Worm (Caenorhabditis elegans) whole organism, L4 larva: ENCODE results near the gene apl-1.

Experiments used
- F44E2.7 ChIP-seq: fragments of 200-800 bp; sonication (Bioruptor generic); IDR thresholded peaks from 2 replicates; pipeline ENCODE4 v2.1.2; 2022; ENCODE audit warnings: missing genetic modification characterization, missing compliant biosample characterization
- F49E8.2 ChIP-seq: sonication (generic microtip); optimal IDR thresholded peaks from 2 replicates; lab custom pipeline; 2016; ENCODE audit warnings: missing compliant biosample characterization, mild to moderate bottlenecking, missing genetic modification characterization, borderline replicate concordance
- T26A8.4 ChIP-seq: fragments of 200-800 bp; sonication (Bioruptor generic); IDR thresholded peaks from 2 replicates; pipeline ENCODE4 v1.3.6; 2022; ENCODE audit warnings: missing genetic modification characterization, missing compliant biosample characterization
- Y75B8A.6 ChIP-seq: fragments of 200-800 bp; sonication (Bioruptor generic); IDR thresholded peaks from 2 replicates; pipeline ENCODE4 v1.3.6; 2022; ENCODE audit warnings: missing genetic modification reagents, missing genetic modification characterization, missing compliant biosample characterization
- ZK546.5 ChIP-seq, 2 experiments: sonication (generic microtip); optimal IDR thresholded peaks; 2 replicates each; lab custom pipeline; 2017; ENCODE audit warnings: missing biosample characterization in 2 of 2, missing genetic modification characterization in 2 of 2
- aha-1 ChIP-seq: fragments of 150-350 bp; peaks from one replicate; lab custom pipeline; 2014; ENCODE audit warnings: missing biosample characterization, missing genetic modification characterization
- aly-2 ChIP-seq: sonication (generic microtip); optimal IDR thresholded peaks from 2 replicates; lab custom pipeline; 2018; ENCODE audit warnings: missing biosample characterization, missing genetic modification characterization
- arid-1 ChIP-seq: fragments of 200-800 bp; sonication (Bioruptor generic); conservative IDR thresholded peaks from 2 replicates; pipeline ENCODE4 v1.3.6; 2022; ENCODE audit warnings: missing genetic modification reagents, missing genetic modification characterization, missing compliant biosample characterization
- ceh-62 ChIP-seq: sonication (generic microtip); optimal IDR thresholded peaks from 2 replicates; lab custom pipeline; 2017; ENCODE audit warnings: missing biosample characterization, missing genetic modification characterization
- cey-2 ChIP-seq: sonication (generic microtip); optimal IDR thresholded peaks from 3 replicates; lab custom pipeline; 2017; ENCODE audit warnings: missing genetic modification characterization, mild to moderate bottlenecking, missing compliant biosample characterization, antibody characterized with exemption, borderline replicate concordance; ENCODE audit not compliant: insufficient read depth
- ctbp-1 ChIP-seq: fragments of 200-800 bp; sonication (Bioruptor generic); IDR thresholded peaks from 2 replicates; pipeline ENCODE4 v1.3.6; 2022; ENCODE audit warnings: missing genetic modification reagents, missing genetic modification characterization, missing compliant biosample characterization
- daf-12 ChIP-seq: fragments of 150-350 bp; optimal IDR thresholded peaks from 2 replicates; lab custom pipeline; 2014; ENCODE audit warnings: missing biosample characterization, missing genetic modification reagents, missing genetic modification characterization
- daf-8 ChIP-seq: fragments of 200-800 bp; sonication (Bioruptor generic); IDR thresholded peaks from 2 replicates; pipeline ENCODE4 v1.3.6; 2022; ENCODE audit warnings: missing genetic modification characterization, missing compliant biosample characterization
- dmd-6 ChIP-seq: fragments of 200-800 bp; sonication (Bioruptor generic); IDR thresholded peaks from 2 replicates; pipeline ENCODE4 v1.3.6; 2022; ENCODE audit warnings: missing genetic modification reagents, missing genetic modification characterization, missing compliant biosample characterization
- dmd-8 ChIP-seq: fragments of 200-800 bp; sonication (Bioruptor generic); IDR thresholded peaks from 2 replicates; pipeline ENCODE4 v1.3.6; 2022; ENCODE audit warnings: missing genetic modification characterization, missing compliant biosample characterization
- dve-1 ChIP-seq: sonication (generic microtip); optimal IDR thresholded peaks from 2 replicates; lab custom pipeline; 2017; ENCODE audit warnings: antibody characterized with exemption, mild to moderate bottlenecking, missing genetic modification characterization, missing compliant biosample characterization; ENCODE audit not compliant: insufficient read depth
- fkh-10 ChIP-seq: fragments of 150-350 bp; optimal IDR thresholded peaks from 2 replicates; lab custom pipeline; 2014; ENCODE audit warnings: missing biosample characterization, missing genetic modification reagents, missing genetic modification characterization
- fos-1 ChIP-seq: fragments of 150-350 bp; optimal IDR thresholded peaks from 2 replicates; lab custom pipeline; 2014; ENCODE audit warnings: missing biosample characterization, missing genetic modification characterization
- gei-8 ChIP-seq: fragments of 200-800 bp; sonication (Bioruptor generic); optimal IDR thresholded peaks from 2 replicates; lab custom pipeline; 2018; ENCODE audit warnings: mild to moderate bottlenecking, missing genetic modification characterization, missing compliant biosample characterization
- hif-1 ChIP-seq, 2 experiments: sonication (generic microtip); optimal IDR thresholded peaks; 2 replicates each; lab custom pipeline; 2016 to 2017; ENCODE audit warnings: missing compliant biosample characterization in 2 of 2, missing genetic modification characterization in 2 of 2, missing genetic modification reagents in 2 of 2, missing genotype in 2 of 2, mild to moderate bottlenecking in 1 of 2
- hlh-11 ChIP-seq: fragments of 200-800 bp; sonication (Bioruptor generic); optimal IDR thresholded peaks from 2 replicates; lab custom pipeline; 2018; ENCODE audit warnings: mild to moderate bottlenecking, missing genetic modification characterization, missing compliant biosample characterization
- lim-7 ChIP-seq: fragments of 200-800 bp; sonication (Bioruptor generic); IDR thresholded peaks from 2 replicates; pipeline ENCODE4 v1.3.6; 2022; ENCODE audit warnings: missing genetic modification characterization, missing compliant biosample characterization
- lin-13 ChIP-seq: fragments of 150-350 bp; optimal IDR thresholded peaks from 2 replicates; lab custom pipeline; 2014; ENCODE audit warnings: missing biosample characterization, missing genetic modification reagents, missing genetic modification characterization
- lsy-2 ChIP-seq, 2 experiments: fragments of 150-350 bp in 1 of 2; sonication (generic microtip) in 1 of 2; optimal IDR thresholded peaks; 2 replicates each; lab custom pipeline; 2014 to 2017; ENCODE audit warnings: missing biosample characterization in 2 of 2, missing genetic modification characterization in 2 of 2
- madf-9 ChIP-seq: fragments of 200-800 bp; sonication (Bioruptor generic); conservative IDR thresholded peaks from 2 replicates; pipeline ENCODE4 v1.3.6; 2022; ENCODE audit warnings: missing genetic modification reagents, missing genetic modification characterization, missing compliant biosample characterization
- mdt-29 ChIP-seq: fragments of 200-800 bp; sonication (Bioruptor generic); IDR thresholded peaks from 2 replicates; pipeline ENCODE4 v1.3.6; 2022; ENCODE audit warnings: missing genetic modification reagents, missing genetic modification characterization, missing compliant biosample characterization
- nhr-102 ChIP-seq: sonication (generic microtip); optimal IDR thresholded peaks from 2 replicates; lab custom pipeline; 2016; ENCODE audit warnings: mild to moderate bottlenecking, missing genetic modification characterization, moderate library complexity, missing compliant biosample characterization
- nhr-111 ChIP-seq: fragments of 200-800 bp; sonication (Bioruptor generic); optimal IDR thresholded peaks from 2 replicates; lab custom pipeline; 2018; ENCODE audit warnings: mild to moderate bottlenecking, missing genetic modification characterization, missing compliant biosample characterization
- nhr-41 ChIP-seq: fragments of 200-800 bp; sonication (Bioruptor generic); IDR thresholded peaks from 2 replicates; pipeline ENCODE4 v1.3.6; 2022; ENCODE audit warnings: missing genetic modification reagents, missing genetic modification characterization, missing compliant biosample characterization
- nhr-6 ChIP-seq: fragments of 150-350 bp; optimal IDR thresholded peaks from 2 replicates; lab custom pipeline; 2014; ENCODE audit warnings: missing biosample characterization, missing genetic modification characterization
- nhr-76 ChIP-seq: fragments of 150-350 bp; optimal IDR thresholded peaks from 2 replicates; lab custom pipeline; 2014; ENCODE audit warnings: missing biosample characterization, missing genetic modification characterization
- pha-4 ChIP-seq, 2 experiments: fragments of 150-350 bp in 1 of 2; fragments of 200-800 bp in 1 of 2; sonication (Bioruptor generic) in 1 of 2; IDR thresholded peaks in 1 of 2; optimal IDR thresholded peaks in 1 of 2; 2 replicates each; pipeline versions ENCODE4 v1.3.6 to Lab custom; 2014 to 2022; ENCODE audit warnings: missing genetic modification characterization in 2 of 2, missing genetic modification reagents in 2 of 2, missing biosample characterization in 1 of 2, missing compliant biosample characterization in 1 of 2
- php-3 ChIP-seq: fragments of 200-800 bp; sonication (Bioruptor generic); IDR thresholded peaks from 2 replicates; pipeline ENCODE4 v1.3.6; 2022; ENCODE audit warnings: missing genetic modification reagents, missing genetic modification characterization, missing compliant biosample characterization
- sdz-12 ChIP-seq: fragments of 200-800 bp; sonication (Bioruptor generic); optimal IDR thresholded peaks from 2 replicates; lab custom pipeline; 2018; ENCODE audit warnings: mild to moderate bottlenecking, missing genetic modification characterization, missing compliant biosample characterization
- tag-97 ChIP-seq: fragments of 200-800 bp; sonication (Bioruptor generic); IDR thresholded peaks from 2 replicates; pipeline ENCODE4 v1.3.6; 2022; ENCODE audit warnings: missing genetic modification characterization, missing compliant biosample characterization
- tra-1 ChIP-seq: fragments of 200-800 bp; sonication (Bioruptor generic); IDR thresholded peaks from 2 replicates; pipeline ENCODE4 v1.3.6; 2022; ENCODE audit warnings: missing genetic modification reagents, missing genetic modification characterization, missing compliant biosample characterization
- unc-62 ChIP-seq, 3 experiments: fragments of 150-350 bp in 1 of 3; sonication (generic microtip); optimal IDR thresholded peaks in 2 of 3; peaks in 1 of 3; 1 replicate in 1 of 3; 2 replicates in 2 of 3; lab custom pipeline; 2014 to 2017; ENCODE audit warnings: missing biosample characterization in 3 of 3, missing genetic modification characterization in 3 of 3, missing genetic modification reagents in 3 of 3, missing genotype in 1 of 3
- zfp-3 ChIP-seq: fragments of 200-800 bp; sonication (Bioruptor generic); conservative IDR thresholded peaks from 2 replicates; pipeline ENCODE4 v1.3.6; 2022; ENCODE audit warnings: missing genetic modification reagents, missing genetic modification characterization, missing compliant biosample characterization
- zip-11 ChIP-seq: fragments of 200-800 bp; sonication (Bioruptor generic); IDR thresholded peaks from 2 replicates; pipeline ENCODE4 v1.3.6; 2022; ENCODE audit warnings: missing genetic modification characterization, missing compliant biosample characterization
- ztf-11 ChIP-seq: fragments of 150-350 bp; optimal IDR thresholded peaks from 2 replicates; lab custom pipeline; 2014; ENCODE audit warnings: missing biosample characterization, missing genetic modification characterization

apl-1 gene

ce11 chrX:5100738-5101379 lies 15.8 kb downstream of the apl-1 start, which contains the start of gene vit-2 (continued):
- TF ChIP-seq ztf-11 (tag; lab: Kevin White, UChicago) (no peak), nhr-102 (tag; lab: Kevin White, UChicago) (no peak), gei-8 (no peak), lim-7 (GFP tag; lab: Robert Waterston, UW) (no peak), hif-1 (tag; optimal IDR thresholded peaks at IDR 0.05; lab: Kevin White, UChicago) (no peak)

- peak; percentile 66 for TF ChIP-seq aha-1 (tag; lab: Kevin White, UChicago)
- no peak for TF ChIP-seq fkh-10
Measured at ce11 chrX:5098935-5099334, 17.7 kb downstream of the apl-1 start.

- TF ChIP-seq unc-62 (GFP tag; optimal IDR thresholded peaks at IDR 0.05 in 1 of 2; lab: Kevin White, UChicago), result peak in 1 of 2 experiments; percentile 37
- no peak for TF ChIP-seq unc-62 (tag; optimal IDR thresholded peaks at IDR 0.05; lab: Kevin White, UChicago)
- no peak for TF ChIP-seq php-3 (GFP tag; lab: Robert Waterston, UW)
- no peak for TF ChIP-seq dmd-8 (GFP tag; lab: Robert Waterston, UW)
- TF ChIP-seq, all 104 proteins: peak for 1
Measured at ce11 chrX:5096967-5097366, 19.7 kb downstream of the apl-1 start, which contains the start of gene acn-1. acn-1 (minus strand) TSS chrX:5097067.

ce11 chrX:5093997-5094396 lies 22.7 kb downstream of the apl-1 start:
- no peak for TF ChIP-seq tag-97 (GFP tag; lab: Robert Waterston, UW)
- no peak for TF ChIP-seq unc-62 (GFP tag; optimal IDR thresholded peaks at IDR 0.05 in 1 of 2; lab: Kevin White, UChicago)
- no peak for TF ChIP-seq unc-62 (tag; optimal IDR thresholded peaks at IDR 0.05; lab: Kevin White, UChicago)
- no peak for TF ChIP-seq nhr-41
- no peak for TF ChIP-seq daf-8 (GFP tag; lab: Robert Waterston, UW)
- TF ChIP-seq daf-12 (tag; lab: Kevin White, UChicago), result no peak
- peak; percentile 50 for TF ChIP-seq dmd-6 (GFP tag; lab: Robert Waterston, UW)
- TF ChIP-seq cey-2 (tag; lab: Kevin White, UChicago), result no peak
- no peak for TF ChIP-seq F49E8.2 (tag; lab: Kevin White, UChicago)

DNA sequence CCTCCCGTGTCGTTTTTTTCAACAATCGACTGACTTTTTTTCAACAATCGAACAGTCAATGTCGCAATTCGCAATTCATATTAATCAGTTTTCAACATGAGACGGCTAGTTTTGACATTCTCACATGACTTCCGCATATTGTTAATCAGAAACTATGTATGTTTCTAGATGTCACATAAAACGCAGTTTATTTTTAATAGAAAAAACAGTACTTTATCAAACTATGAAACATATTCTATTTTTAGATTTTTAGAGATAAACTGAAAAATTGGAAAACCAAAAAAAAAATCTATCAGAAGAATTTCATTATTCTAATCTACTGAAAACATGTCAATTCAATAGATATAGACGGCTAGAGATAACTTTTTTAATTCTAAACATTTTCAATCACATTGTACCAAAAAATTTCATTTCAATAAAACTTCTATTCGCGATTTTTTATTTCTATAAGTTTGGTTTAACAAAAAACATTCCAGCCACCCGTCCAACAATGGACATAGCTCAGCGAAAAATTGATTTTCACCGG lies 29.2 kb downstream of the apl-1 start, which contains the start of gene pnk-4:
Gene pnk-4 (plus strand): TSS at position 476 of the 526 bp plus-strand sequence.
- TF ChIP-seq dve-1 (peak; percentile 18), madf-9 (GFP tag; lab: Robert Waterston, UW) (no peak), daf-12 (tag; lab: Kevin White, UChicago) (no peak), tra-1 (GFP tag; lab: Robert Waterston, UW) (no peak), zfp-3 (no peak), ceh-62 (no peak), pha-4 (GFP tag; IDR thresholded peaks at IDR 0.05; lab: Robert Waterston, UW) (no peak), pha-4 (tag; optimal IDR thresholded peaks at IDR 0.05; lab: Kevin White, UChicago) (no peak), hif-1 (tag; optimal IDR thresholded peaks at IDR 0.05; lab: Kevin White, UChicago) (no peak), mdt-29 (GFP tag; lab: Robert Waterston, UW) (no peak), nhr-76 (tag; lab: Kevin White, UChicago) (no peak), ctbp-1 (GFP tag; lab: Robert Waterston, UW) (no peak), Y75B8A.6 (GFP tag; lab: Robert Waterston, UW) (no peak), sdz-12 (no peak), lsy-2 (tag; optimal IDR thresholded peaks at IDR 0.05; lab: Kevin White, UChicago) (no peak), dmd-6 (GFP tag; lab: Robert Waterston, UW) (0 out of 2 replicates have a peak, but pooled peaks have one; percentile 7), F44E2.7 (no peak), nhr-6 (tag; lab: Kevin White, UChicago) (no peak), nhr-111 (GFP tag; lab: Kevin White, UChicago) (no peak), aly-2 (tag; lab: Kevin White, UChicago) (no peak), lin-13 (GFP tag; lab: Kevin White, UChicago) (no peak), hlh-11 (tag; lab: Kevin White, UChicago) (peak; percentile 1), T26A8.4 (GFP tag; lab: Robert Waterston, UW) (no peak), zip-11 (no peak), aha-1 (tag; lab: Kevin White, UChicago) (peak; percentile 95), ZK546.5 (tag; optimal IDR thresholded peaks at IDR 0.05; lab: Kevin White, UChicago) (no peak), arid-1 (no peak), fos-1 (tag; lab: Kevin White, UChicago) (no peak)
